Fruit fly (Drosophila melanogaster) whole organism, embryonic: ENCODE results near the gene CG45307.

ENCODE experiments used
- Atf6 ChIP-seq: fragments of 200-800 bp; sonication (Bioruptor generic); IDR thresholded peaks from 2 replicates; pipeline ENCODE4 v1.3.6; 2022; ENCODE audit warnings: missing biosample characterization, missing genetic modification characterization
- Bdp1 ChIP-seq: fragments of 200-800 bp; sonication (Bioruptor generic); optimal IDR thresholded peaks from 3 replicates; lab custom pipeline; 2016; ENCODE audit warnings: missing biosample characterization, missing genetic modification characterization
- CG10366 ChIP-seq: fragments of 200-800 bp; sonication (Bioruptor generic); IDR thresholded peaks from 2 replicates; pipeline ENCODE4 v1.3.6; 2022; ENCODE audit warnings: missing biosample characterization, missing genetic modification characterization
- CG11695 ChIP-seq: fragments of 200-800 bp; sonication (Bioruptor generic); IDR thresholded peaks from 3 replicates; pipeline ENCODE4 v1.3.6; 2022; ENCODE audit warnings: missing biosample characterization, missing genetic modification characterization
- CG12391 ChIP-seq: fragments of 200-800 bp; sonication (Bioruptor generic); optimal IDR thresholded peaks from 3 replicates; lab custom pipeline; 2018; ENCODE audit warnings: missing biosample characterization, mild to moderate bottlenecking, missing genetic modification characterization, moderate library complexity
- CG13287 ChIP-seq: fragments of 200-800 bp; sonication (Bioruptor generic); IDR thresholded peaks from 2 replicates; pipeline ENCODE4 v1.3.6; 2022; ENCODE audit warnings: missing biosample characterization, missing genetic modification characterization; ENCODE audit not compliant: partially characterized antibody
- CG15073 ChIP-seq: fragments of 200-800 bp; sonication (Bioruptor generic); optimal IDR thresholded peaks from 2 replicates; lab custom pipeline; 2016; ENCODE audit warnings: missing biosample characterization, missing genetic modification characterization
- CG2678 ChIP-seq: fragments of 200-800 bp; sonication (Bioruptor generic); optimal IDR thresholded peaks from 3 replicates; lab custom pipeline; 2019; ENCODE audit warnings: missing biosample characterization, mild to moderate bottlenecking, missing genetic modification characterization, moderate library complexity
- CG31441 ChIP-seq: fragments of 200-800 bp; sonication (Bioruptor generic); IDR thresholded peaks from 2 replicates; pipeline ENCODE4 v1.3.6; 2022; ENCODE audit warnings: missing biosample characterization, missing genetic modification characterization
- CG32767 ChIP-seq: fragments of 200-800 bp; sonication (Bioruptor generic); IDR thresholded peaks from 2 replicates; pipeline ENCODE4 v1.3.6; 2022; ENCODE audit warnings: missing biosample characterization, missing genetic modification characterization
- CG32772 ChIP-seq: fragments of 200-800 bp; sonication (Bioruptor generic); IDR thresholded peaks from 2 replicates; pipeline ENCODE4 v1.3.6; 2022; ENCODE audit warnings: missing biosample characterization, missing genetic modification characterization
- CG4404 ChIP-seq: fragments of 200-800 bp; sonication (Bioruptor generic); IDR thresholded peaks from 2 replicates; pipeline ENCODE4 v1.3.6; 2022; ENCODE audit warnings: missing biosample characterization, missing genetic modification characterization
- CG6175 ChIP-seq: fragments of 200-800 bp; sonication (Bioruptor generic); IDR thresholded peaks from 3 replicates; pipeline ENCODE4 v1.3.6; 2022; ENCODE audit warnings: missing biosample characterization, missing genetic modification characterization
- CG6272 ChIP-seq: fragments of 200-800 bp; sonication (Bioruptor generic); IDR thresholded peaks from 2 replicates; pipeline ENCODE4 v1.3.6; 2022; ENCODE audit warnings: missing biosample characterization, missing genetic modification characterization
- CG6689 ChIP-seq: fragments of 200-800 bp; sonication (Bioruptor generic); IDR thresholded peaks from 2 replicates; pipeline ENCODE4 v1.3.6; 2022; ENCODE audit warnings: missing biosample characterization, missing genetic modification characterization
- CG6791 ChIP-seq: fragments of 200-800 bp; sonication (Bioruptor generic); IDR thresholded peaks from 3 replicates; pipeline ENCODE4 v1.3.6; 2022; ENCODE audit warnings: missing biosample characterization, missing genetic modification characterization; ENCODE audit not compliant: partially characterized antibody
- CG7987 ChIP-seq: fragments of 200-800 bp; sonication (Bioruptor generic); optimal IDR thresholded peaks from 2 replicates; lab custom pipeline; 2018; ENCODE audit warnings: missing biosample characterization, mild to moderate bottlenecking, missing genetic modification characterization, moderate library complexity
- CG9876 ChIP-seq: fragments of 200-800 bp; sonication (Bioruptor generic); optimal IDR thresholded peaks from 2 replicates; lab custom pipeline; 2016; ENCODE audit warnings: missing biosample characterization, missing genetic modification characterization
- CTCF ChIP-seq: fragments of 200-800 bp; sonication (Bioruptor generic); optimal IDR thresholded peaks from 2 replicates; lab custom pipeline; 2017; ENCODE audit warnings: missing biosample characterization, mild to moderate bottlenecking, missing genetic modification characterization, moderate library complexity
- D19A ChIP-seq: fragments of 200-800 bp; optimal IDR thresholded peaks from 3 replicates; lab custom pipeline; 2019; ENCODE audit warnings: missing biosample characterization, mild to moderate bottlenecking, missing genetic modification characterization, moderate library complexity
- Dref ChIP-seq: fragments of 200-800 bp; sonication (Bioruptor generic); IDR thresholded peaks from 2 replicates; pipeline ENCODE4 v1.3.6; 2022; ENCODE audit warnings: missing biosample characterization, missing genetic modification characterization
- E2f1 ChIP-seq: fragments of 200-800 bp; sonication (Bioruptor generic); IDR thresholded peaks from 2 replicates; pipeline ENCODE4 v1.3.6; 2022; ENCODE audit warnings: missing biosample characterization, missing genetic modification characterization
- MTF-1 ChIP-seq: fragments of 200-800 bp; sonication (Bioruptor generic); optimal IDR thresholded peaks from 2 replicates; lab custom pipeline; 2018; ENCODE audit warnings: missing biosample characterization, mild to moderate bottlenecking, missing genetic modification characterization, borderline replicate concordance
- Myb ChIP-seq: fragments of 200-800 bp; sonication (Bioruptor generic); optimal IDR thresholded peaks from 2 replicates; lab custom pipeline; 2016; ENCODE audit warnings: missing biosample characterization, missing genetic modification characterization
- Sry-β ChIP-seq: fragments of 200-800 bp; sonication (Bioruptor generic); optimal IDR thresholded peaks from 2 replicates; lab custom pipeline; 2018; ENCODE audit warnings: missing biosample characterization, mild to moderate bottlenecking, missing genetic modification characterization, moderate library complexity
- Sry-δ ChIP-seq: fragments of 200-800 bp; sonication (Bioruptor generic); optimal IDR thresholded peaks from 2 replicates; lab custom pipeline; 2016; ENCODE audit warnings: missing biosample characterization, missing genetic modification characterization
- ab ChIP-seq: fragments of 200-800 bp; sonication (Bioruptor generic); optimal IDR thresholded peaks from 2 replicates; lab custom pipeline; 2016; ENCODE audit warnings: missing biosample characterization, missing genetic modification characterization
- ara ChIP-seq: fragments of 200-800 bp; sonication (Bioruptor generic); IDR thresholded peaks from 2 replicates; pipeline ENCODE4 v1.3.6; 2022; ENCODE audit warnings: missing biosample characterization, missing genetic modification characterization
- ash1 ChIP-seq: fragments of 200-800 bp; sonication (Bioruptor generic); optimal IDR thresholded peaks from 2 replicates; lab custom pipeline; 2018; ENCODE audit warnings: missing biosample characterization, mild to moderate bottlenecking, missing genetic modification characterization
- ato ChIP-seq: fragments of 200-800 bp; sonication (Bioruptor generic); IDR thresholded peaks from 2 replicates; pipeline ENCODE4 v1.3.6; 2022; ENCODE audit warnings: missing biosample characterization, missing genetic modification characterization; ENCODE audit not compliant: partially characterized antibody
- bigmax ChIP-seq: fragments of 200-800 bp; sonication (Bioruptor generic); optimal IDR thresholded peaks from 2 replicates; lab custom pipeline; 2018; ENCODE audit warnings: missing biosample characterization, mild to moderate bottlenecking, missing genetic modification characterization
- cas ChIP-seq: fragments of 200-800 bp; sonication (Bioruptor generic); IDR thresholded peaks from 2 replicates; pipeline ENCODE4 v1.3.6; 2022; ENCODE audit warnings: missing biosample characterization, missing genetic modification characterization
- chif ChIP-seq, 2 experiments: fragments of 200-800 bp; sonication (Bioruptor generic); optimal IDR thresholded peaks; 3 replicates each; lab custom pipeline; 2016; ENCODE audit warnings: missing biosample characterization in 2 of 2, missing genetic modification characterization in 2 of 2
- crol ChIP-seq: fragments of 200-800 bp; sonication (Bioruptor generic); IDR thresholded peaks from 2 replicates; pipeline ENCODE4 v1.3.6; 2022; ENCODE audit warnings: missing biosample characterization, missing genetic modification characterization
- dati ChIP-seq: fragments of 200-800 bp; sonication (Bioruptor generic); IDR thresholded peaks from 2 replicates; pipeline ENCODE4 v1.3.6; 2022; ENCODE audit warnings: missing biosample characterization, missing genetic modification characterization
- dpn ChIP-seq, 2 experiments: fragments of 200-800 bp; sonication (Bioruptor generic); optimal IDR thresholded peaks; 3 replicates each; lab custom pipeline; 2016; ENCODE audit warnings: missing biosample characterization in 2 of 2, missing genetic modification characterization in 2 of 2
- en ChIP-seq: fragments of 200-800 bp; sonication (Bioruptor generic); optimal IDR thresholded peaks from 2 replicates; lab custom pipeline; 2016; ENCODE audit warnings: missing biosample characterization, missing genetic modification characterization
- kay ChIP-seq: fragments of 200-800 bp; sonication (Bioruptor generic); optimal IDR thresholded peaks from 2 replicates; lab custom pipeline; 2016; ENCODE audit warnings: missing biosample characterization, missing genetic modification characterization
- nerfin-1 ChIP-seq: fragments of 200-800 bp; sonication (Bioruptor generic); optimal IDR thresholded peaks from 3 replicates; lab custom pipeline; 2019; ENCODE audit warnings: missing biosample characterization, mild to moderate bottlenecking, missing genetic modification characterization, moderate library complexity
- nmo ChIP-seq: fragments of 200-800 bp; sonication (Bioruptor generic); optimal IDR thresholded peaks from 2 replicates; lab custom pipeline; 2018; ENCODE audit warnings: missing biosample characterization, mild to moderate bottlenecking, missing genetic modification characterization, moderate library complexity
- prd ChIP-seq, 3 experiments: fragments of >200 bp in 2 of 3; fragments of 200-800 bp in 1 of 3; sonication (Bioruptor generic) in 1 of 3; optimal IDR thresholded peaks in 2 of 3; IDR thresholded peaks in 1 of 3; 2 replicates in 2 of 3; 3 replicates in 1 of 3; pipeline versions ENCODE4 v1.3.6 to Lab custom; 2017 to 2022; ENCODE audit warnings: missing biosample characterization in 1 of 3, missing genetic modification characterization in 1 of 3
- ranshi ChIP-seq: fragments of 200-800 bp; sonication (Bioruptor generic); IDR thresholded peaks from 2 replicates; pipeline ENCODE4 v1.3.6; 2022; ENCODE audit warnings: missing biosample characterization, missing genetic modification characterization
- ro ChIP-seq: fragments of 200-800 bp; sonication (Bioruptor generic); IDR thresholded peaks from 2 replicates; pipeline ENCODE4 v1.3.6; 2022; ENCODE audit warnings: missing biosample characterization, missing genetic modification characterization
- sob ChIP-seq: fragments of 200-800 bp; sonication (Bioruptor generic); IDR thresholded peaks from 2 replicates; pipeline ENCODE4 v1.3.6; 2022; ENCODE audit warnings: missing biosample characterization, missing genetic modification characterization
- stwl ChIP-seq: fragments of 200-800 bp; sonication (Bioruptor generic); optimal IDR thresholded peaks from 3 replicates; lab custom pipeline; 2018; ENCODE audit warnings: missing biosample characterization, mild to moderate bottlenecking, missing genetic modification characterization, moderate library complexity
- unpg ChIP-seq: fragments of 200-800 bp; sonication (Bioruptor generic); optimal IDR thresholded peaks from 3 replicates; lab custom pipeline; 2018; ENCODE audit warnings: missing biosample characterization, mild to moderate bottlenecking, missing genetic modification characterization, moderate library complexity
- vfl ChIP-seq: fragments of 200-800 bp; sonication (Bioruptor generic); optimal IDR thresholded peaks from 2 replicates; lab custom pipeline; 2016; ENCODE audit warnings: missing biosample characterization, missing genetic modification characterization
- wek ChIP-seq: fragments of 200-800 bp; sonication (Bioruptor generic); optimal IDR thresholded peaks from 3 replicates; lab custom pipeline; 2018; ENCODE audit warnings: missing biosample characterization, mild to moderate bottlenecking, missing genetic modification characterization, moderate library complexity
- zen2 ChIP-seq: fragments of 200-800 bp; sonication (Bioruptor generic); IDR thresholded peaks from 3 replicates; pipeline ENCODE4 v1.3.6; 2022; ENCODE audit warnings: missing biosample characterization, missing genetic modification characterization; ENCODE audit not compliant: partially characterized antibody

CG45307 gene

dm6 chr2L:8717618-8718336 lies 34.1 kb downstream of the CG45307 start (continued):
- TF ChIP-seq nerfin-1 (tag; lab: Kevin White, UChicago), result peak; percentile 82
- TF ChIP-seq E2f1 (GFP tag; lab: Robert Waterston, UW), result peak; percentile 78; the same call in 1 of the 2 replicates
- no peak for TF ChIP-seq bigmax (GFP tag; lab: Kevin White, UChicago)
- peak; percentile 66 for TF ChIP-seq vfl (GFP tag; lab: Kevin White, UChicago)
- no peak for TF ChIP-seq ash1 (GFP tag; lab: Kevin White, UChicago)
- TF ChIP-seq CG7987 (GFP tag; lab: Kevin White, UChicago), result peak; percentile 64
- TF ChIP-seq MTF-1, result no peak
- TF ChIP-seq zen2 (GFP tag; lab: Robert Waterston, UW), result no peak
- peak; percentile 58 to 88 for TF ChIP-seq dpn (GFP tag; optimal IDR thresholded peaks at IDR 0.05; lab: Kevin White, UChicago)
- TF ChIP-seq CG6175 (GFP tag; lab: Robert Waterston, UW), result 0 out of 3 replicates have a peak, but pooled peaks have one; percentile 33
- TF ChIP-seq Bdp1 (GFP tag; lab: Kevin White, UChicago), result peak; percentile 67
- peak; percentile 94 for TF ChIP-seq nmo (GFP tag; lab: Kevin White, UChicago)
- peak; percentile 65 for TF ChIP-seq CG32772 (GFP tag; lab: Robert Waterston, UW)
- TF ChIP-seq CG15073 (GFP tag; lab: Kevin White, UChicago), result peak; percentile 48
- peak; percentile 44; the same call in 1 of the 2 replicates for TF ChIP-seq CG4404 (GFP tag; lab: Robert Waterston, UW)
- peak; percentile 94 for TF ChIP-seq CG31441 (GFP tag; lab: Robert Waterston, UW)
- TF ChIP-seq CG6689 (GFP tag; lab: Robert Waterston, UW), result peak; percentile 86
- peak; percentile 61 for TF ChIP-seq CG13287 (GFP tag; lab: Robert Waterston, UW)
- no peak for TF ChIP-seq ato (GFP tag; lab: Robert Waterston, UW)
- peak; percentile 16 for TF ChIP-seq Sry-β (GFP tag; lab: Kevin White, UChicago)
- TF ChIP-seq ranshi, result peak; percentile 70; the same call in 1 of the 2 replicates
- peak; percentile 94 for TF ChIP-seq CG12391 (tag; lab: Kevin White, UChicago)
- no peak for TF ChIP-seq CG6272
- peak; percentile 96 for TF ChIP-seq CG2678 (tag; lab: Kevin White, UChicago)
- TF ChIP-seq unpg (GFP tag; lab: Kevin White, UChicago), result peak; percentile 90
- peak; percentile 87 for TF ChIP-seq D19A
- TF ChIP-seq Myb (GFP tag; lab: Kevin White, UChicago), result no peak
- TF ChIP-seq chif (GFP tag; optimal IDR thresholded peaks at IDR 0.05; lab: Kevin White, UChicago), result peak; percentile 46 to 73
- peak; percentile 40 for TF ChIP-seq ara (GFP tag; lab: Robert Waterston, UW)
- no peak for TF ChIP-seq Sry-δ (GFP tag; lab: Kevin White, UChicago)
- TF ChIP-seq kay (GFP tag; lab: Kevin White, UChicago), result peak; percentile 86
- 0 out of 2 replicates have a peak, but pooled peaks have one; percentile 49 for TF ChIP-seq ro (GFP tag; lab: Robert Waterston, UW)
- TF ChIP-seq en, result peak; percentile 21
- peak; percentile 99 for TF ChIP-seq crol (GFP tag; lab: Robert Waterston, UW)
- TF ChIP-seq CG9876 (GFP tag; lab: Kevin White, UChicago), result no peak
- no peak for TF ChIP-seq ab (GFP tag; lab: Kevin White, UChicago)
- TF ChIP-seq CG6791 (GFP tag; lab: Robert Waterston, UW), result no peak
- peak; percentile 82 for TF ChIP-seq CG11695 (GFP tag; lab: Robert Waterston, UW)
- peak; percentile 91 for TF ChIP-seq Atf6
- TF ChIP-seq stwl, result no peak
- no peak for TF ChIP-seq Dref (GFP tag; lab: Robert Waterston, UW)
- TF ChIP-seq prd (optimal IDR thresholded peaks at IDR 0.05; lab: Kevin White, UChicago), result no peak
- TF ChIP-seq prd (GFP tag; IDR thresholded peaks at IDR 0.05; lab: Robert Waterston, UW), result peak; percentile 74
- TF ChIP-seq dati (GFP tag; lab: Robert Waterston, UW), result no peak
- peak; percentile 64 for TF ChIP-seq CTCF
- TF ChIP-seq CG10366 (GFP tag; lab: Robert Waterston, UW), result peak; percentile 73
- TF ChIP-seq wek (GFP tag; lab: Kevin White, UChicago), result peak; percentile 73
- TF ChIP-seq sob (GFP tag; lab: Robert Waterston, UW), result peak; percentile 77
- no peak; the same call in 1 of the 2 replicates for TF ChIP-seq cas (GFP tag; lab: Robert Waterston, UW)
- TF ChIP-seq CG32767 (GFP tag; lab: Robert Waterston, UW), result 0 out of 2 replicates have a peak, but pooled peaks have one; percentile 64
